Fruit fly (Drosophila melanogaster): ENCODE results near the gene Myo61F.
A peak's percentile ranks its signal among the peaks of the same experiment; 100 is the strongest.

Gene Myo61F

dm6 chr3L:1370939-1371338, 52.7 kb downstream of the Myo61F start (continued):
- TF ChIP-seq inv (GFP tag; IDR thresholded peaks at IDR 0.05; ENCODE audit: partially characterized antibody) (no peak), nmo (GFP tag; optimal IDR thresholded peaks at IDR 0.05) (peak; percentile 34), Sox100B (GFP tag; optimal IDR thresholded peaks at IDR 0.05) (peak; percentile 12), Abd-B (GFP tag; optimal IDR thresholded peaks at IDR 0.05) (peak; percentile 18), MESR4 (GFP tag; optimal IDR thresholded peaks at IDR 0.05) (no peak), ab (GFP tag; optimal IDR thresholded peaks at IDR 0.05) (no peak), H2.0 (GFP tag; IDR thresholded peaks at IDR 0.05) (peak; percentile 22; the same call in 1 of the 2 replicates), CG1832 (GFP tag; optimal IDR thresholded peaks at IDR 0.05) (no peak), CG3847 (GFP tag; IDR thresholded peaks at IDR 0.05) (no peak), CG13424 (tag; optimal IDR thresholded peaks at IDR 0.05) (peak; percentile 4), ci (GFP tag; IDR thresholded peaks at IDR 0.05) (peak; percentile 44; the same call in 1 of the 3 replicates), CG4617 (GFP tag; optimal IDR thresholded peaks at IDR 0.05; ENCODE audit: borderline replicate concordance) (no peak), Hsf (GFP tag; optimal IDR thresholded peaks at IDR 0.05) (peak; percentile 18), lab (GFP tag; optimal IDR thresholded peaks at IDR 0.05) (peak; percentile 38), z (GFP tag; IDR thresholded peaks at IDR 0.05) (no peak), CG33557 (GFP tag; optimal IDR thresholded peaks at IDR 0.05) (no peak), kah (GFP tag; optimal IDR thresholded peaks at IDR 0.05) (no peak), BtbVII (GFP tag; optimal IDR thresholded peaks at IDR 0.05) (no peak), en (GFP tag; optimal IDR thresholded peaks at IDR 0.05) (no peak), Fer3 (tag; optimal IDR thresholded peaks at IDR 0.05) (no peak), Elba2 (GFP tag; optimal IDR thresholded peaks at IDR 0.05) (no peak), CG15011 (GFP tag; optimal IDR thresholded peaks at IDR 0.05) (no peak), Side (GFP tag; optimal IDR thresholded peaks at IDR 0.05) (no peak), CG17361 (GFP tag; IDR thresholded peaks at IDR 0.05) (no peak), sd (tag; optimal IDR thresholded peaks at IDR 0.05) (no peak), CG8924 (tag; optimal IDR thresholded peaks at IDR 0.05) (peak; percentile 19), wek (GFP tag; optimal IDR thresholded peaks at IDR 0.05) (no peak), otp (GFP tag; IDR thresholded peaks at IDR 0.05) (0 out of 3 replicates have a peak, but pooled peaks have one; percentile 46), Stat92E (GFP tag; optimal IDR thresholded peaks at IDR 0.05) (no peak), org-1 (GFP tag; optimal IDR thresholded peaks at IDR 0.05) (no peak), ind (GFP tag; optimal IDR thresholded peaks at IDR 0.05) (peak; percentile 14), chm (GFP tag; IDR thresholded peaks at IDR 0.05) (no peak), croc (GFP tag; conservative IDR thresholded peaks at IDR 0.05) (no peak), D (optimal IDR thresholded peaks at IDR 0.05) (no peak), D (GFP tag; optimal IDR thresholded peaks at IDR 0.05) (no peak), CG2116 (GFP tag; optimal IDR thresholded peaks at IDR 0.05) (no peak), CG6272 (GFP tag; IDR thresholded peaks at IDR 0.05) (no peak), Mad (GFP tag; optimal IDR thresholded peaks at IDR 0.05) (peak; percentile 3), dmrt99B (tag; optimal IDR thresholded peaks at IDR 0.05) (peak; percentile 47), Drgx (GFP tag; IDR thresholded peaks at IDR 0.05) (peak; percentile 51), pnt (GFP tag; optimal IDR thresholded peaks at IDR 0.05) (peak; percentile 10), Hr39 (optimal IDR thresholded peaks at IDR 0.05) (no peak), Xrp1 (GFP tag; IDR thresholded peaks at IDR 0.05) (peak; percentile 36; the same call in 1 of the 2 replicates), gce (GFP tag; IDR thresholded peaks at IDR 0.05) (no peak), kni (GFP tag; optimal IDR thresholded peaks at IDR 0.05) (no peak), H15 (GFP tag; IDR thresholded peaks at IDR 0.05) (no peak), HLH54F (GFP tag; optimal IDR thresholded peaks at IDR 0.05) (no peak), Hand (GFP tag; optimal IDR thresholded peaks at IDR 0.05) (no peak), Pdp1 (GFP tag; optimal IDR thresholded peaks at IDR 0.05) (peak; percentile 4 to 13), Adf1 (GFP tag; IDR thresholded peaks at IDR 0.05) (no peak), MBD-R2 (GFP tag; IDR thresholded peaks at IDR 0.05) (no peak), Asciz (GFP tag; optimal IDR thresholded peaks at IDR 0.05) (no peak)

Data from whole organism, embryonic.